Fruit fly (Drosophila melanogaster) whole organism, larva: ENCODE measurements around the gene CG43219.

Experiments
- noc ChIP-seq: fragments of 200-800 bp; sonication (Bioruptor generic); optimal IDR thresholded peaks from 3 replicates; lab custom pipeline; 2019; ENCODE audit warnings: missing biosample characterization, mild to moderate bottlenecking, missing genetic modification characterization, moderate library complexity

CG43219 gene

DNA sequence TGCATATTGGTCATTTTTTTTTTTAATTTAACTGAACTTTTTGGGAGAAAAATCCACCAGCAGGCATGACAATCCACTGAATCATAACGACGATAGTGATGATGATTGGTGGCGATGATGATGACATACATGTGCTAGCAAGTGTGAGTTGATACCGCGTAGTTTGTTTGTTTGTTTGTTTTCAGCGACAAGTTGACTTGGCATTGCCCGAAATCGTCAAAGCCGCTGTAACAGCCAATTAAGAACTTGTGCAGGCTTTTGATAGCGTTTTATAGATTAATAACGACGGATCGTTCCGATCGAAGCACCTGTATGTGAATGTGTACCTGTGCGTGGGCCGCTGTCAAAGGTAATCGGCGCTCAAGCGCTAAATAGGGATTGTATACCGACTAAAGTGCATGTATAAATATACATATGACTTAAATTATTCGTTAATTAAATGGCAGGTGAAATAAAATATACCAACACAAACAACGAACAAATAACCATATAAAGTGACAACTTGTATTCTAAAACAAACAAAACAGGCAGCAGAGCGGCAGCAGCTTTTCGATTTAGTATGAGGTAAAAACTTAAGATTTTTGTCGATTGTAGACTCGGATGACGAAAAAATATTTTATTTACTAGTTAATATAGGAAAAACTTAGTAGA lies 18.8 kb upstream of the CG43219 start:
- TF ChIP-seq noc (tag; lab: Kevin White, UChicago), result no peak

DNA sequence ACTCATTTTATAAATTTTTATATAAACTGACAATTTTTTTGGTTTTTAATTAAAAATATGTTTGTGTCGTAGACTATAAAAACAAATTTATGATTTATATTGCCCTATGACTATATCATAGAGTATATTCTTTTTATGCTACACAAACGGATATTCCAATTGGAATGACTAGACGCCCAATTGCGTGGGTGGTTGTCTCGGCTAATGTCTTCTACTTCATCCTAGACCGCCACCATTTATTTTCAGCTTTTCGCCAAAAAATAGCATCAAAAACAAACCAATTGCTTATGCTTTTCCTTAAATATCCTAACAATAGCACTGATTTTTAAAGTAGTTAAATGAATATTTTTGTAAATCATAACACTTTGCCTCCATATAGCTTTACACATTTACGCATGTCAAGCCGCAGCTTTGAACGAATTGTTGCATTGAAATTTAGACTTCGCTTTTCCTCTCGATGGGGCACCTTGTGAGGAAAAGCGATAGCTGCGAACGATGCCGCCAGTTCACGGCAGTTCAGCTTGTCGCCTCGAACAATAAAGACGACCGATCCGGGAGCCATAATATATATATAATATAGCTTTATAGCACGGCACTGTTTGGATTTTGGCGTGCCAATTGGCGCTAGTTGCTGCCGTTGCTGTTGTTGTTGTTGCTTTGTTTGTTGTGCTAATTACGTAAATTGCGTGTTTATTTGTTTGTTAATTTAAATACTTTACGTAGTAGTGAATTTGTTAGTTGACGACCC lies 18.0 kb upstream of the CG43219 start:
- TF ChIP-seq noc (tag; lab: Kevin White, UChicago), result peak; percentile 3

DNA sequence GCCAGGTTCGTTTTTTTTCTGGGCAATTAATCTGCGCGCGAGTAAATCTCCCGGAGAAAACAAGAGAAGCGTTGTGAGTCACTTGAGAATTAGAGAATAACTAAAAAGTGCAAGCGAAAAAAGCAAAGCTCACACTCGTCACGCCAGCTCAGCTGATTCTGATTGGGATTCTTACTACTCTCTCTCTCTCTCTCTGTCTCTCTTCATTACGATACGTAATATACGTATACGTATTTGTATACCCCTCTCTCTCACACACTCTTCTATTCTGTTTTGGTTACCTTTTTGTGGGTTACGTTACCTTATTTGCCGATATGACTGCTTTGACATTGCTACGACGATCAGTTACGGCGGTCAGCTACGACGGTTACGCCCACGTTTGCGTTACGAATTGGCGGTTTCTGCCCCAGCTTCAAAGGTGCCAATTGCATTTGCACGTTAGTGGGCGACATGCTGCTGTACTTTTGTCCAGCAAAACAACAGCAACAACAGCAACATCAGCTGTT lies 17.4 kb upstream of the CG43219 start, which contains the start of the genes Targ1, CG10512 and Targ2:
Gene Targ1 (minus strand): TSS at position 106 of the 506 bp plus-strand sequence.
Gene CG10512 (plus strand): TSS at position 144 of the 506 bp plus-strand sequence.
Gene Targ2 (minus strand): TSS at position 456 of the 506 bp plus-strand sequence.
- no peak for TF ChIP-seq noc (tag; lab: Kevin White, UChicago)

DNA sequence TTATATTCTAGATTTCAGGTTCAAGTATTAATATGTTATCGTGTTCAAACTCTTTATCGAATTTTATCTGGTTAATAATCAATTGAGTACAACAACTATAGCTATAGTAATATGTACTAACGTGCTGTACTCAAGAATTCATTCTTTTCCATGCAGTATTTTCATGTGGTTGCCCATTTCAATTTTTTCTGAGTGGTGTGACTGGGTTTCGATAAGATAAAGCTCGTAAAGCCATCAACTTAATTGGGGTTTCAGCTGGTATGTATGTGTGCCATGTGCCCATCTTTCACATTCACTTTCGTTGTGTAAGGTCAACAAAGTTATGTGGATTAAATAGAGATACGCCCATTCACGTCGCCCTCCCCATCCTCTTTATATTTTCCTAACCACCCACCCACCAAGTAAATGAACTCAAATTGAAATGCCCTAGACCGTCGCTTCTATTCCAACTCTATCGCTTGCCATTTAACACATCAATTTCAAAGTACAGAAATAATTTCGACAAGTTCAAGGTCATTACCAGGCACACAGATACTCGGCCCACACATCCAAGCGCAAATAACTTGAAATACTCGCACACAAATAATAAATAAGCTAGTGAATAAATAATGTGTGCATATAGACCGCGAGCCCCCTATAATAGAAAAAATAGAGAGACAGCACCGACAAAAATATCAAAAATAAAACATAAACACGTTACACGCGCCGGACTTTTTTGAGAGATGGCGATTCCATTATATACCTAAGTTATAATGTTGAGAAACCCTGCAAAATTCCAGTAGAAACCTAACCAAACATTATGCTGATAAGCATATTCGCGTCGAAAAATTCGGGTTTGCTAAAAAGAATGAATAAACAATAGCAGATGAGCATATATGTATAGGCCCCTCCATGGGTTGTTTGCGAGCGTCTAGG lies 15.4 kb upstream of the CG43219 start:
- peak; percentile 79 for TF ChIP-seq noc (tag; lab: Kevin White, UChicago)

DNA sequence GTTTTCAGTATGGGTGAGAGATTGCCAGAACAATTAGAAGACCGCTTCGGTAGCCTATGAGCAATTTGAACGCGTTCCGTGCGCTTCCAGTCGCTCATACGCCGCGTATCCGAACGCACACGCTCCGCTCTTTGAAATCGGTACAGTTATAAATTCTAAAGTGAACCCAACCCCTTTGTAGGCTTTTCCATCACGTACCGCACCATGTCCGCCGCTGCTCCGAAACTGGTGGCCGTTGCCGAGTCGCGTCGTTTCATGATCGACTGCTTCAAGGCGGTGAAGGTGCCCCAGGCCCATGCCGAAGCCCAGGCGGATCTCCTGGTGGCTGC lies 14.7 kb upstream of the CG43219 start:
- no peak for TF ChIP-seq noc (tag; lab: Kevin White, UChicago)

DNA sequence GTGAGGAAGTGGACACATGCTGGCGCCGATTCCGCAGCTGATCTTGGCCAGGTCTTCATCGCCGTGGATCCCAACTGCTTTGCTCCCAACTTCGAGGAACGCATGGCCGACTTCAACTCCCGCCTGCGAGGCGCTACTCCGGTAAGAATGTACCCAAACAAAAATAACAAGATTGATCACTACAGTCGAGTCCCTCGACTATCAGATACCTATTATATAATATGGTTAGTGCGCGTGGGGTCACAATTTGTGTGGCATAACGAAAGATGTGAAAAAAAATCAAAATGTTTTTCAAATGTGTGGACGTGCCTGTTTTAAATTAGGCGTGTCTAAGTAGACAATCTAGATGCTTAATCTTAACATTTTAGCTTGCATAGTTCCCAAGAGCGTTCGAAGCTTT lies 13.7 kb upstream of the CG43219 start:
- no peak for TF ChIP-seq noc (tag; lab: Kevin White, UChicago)

DNA sequence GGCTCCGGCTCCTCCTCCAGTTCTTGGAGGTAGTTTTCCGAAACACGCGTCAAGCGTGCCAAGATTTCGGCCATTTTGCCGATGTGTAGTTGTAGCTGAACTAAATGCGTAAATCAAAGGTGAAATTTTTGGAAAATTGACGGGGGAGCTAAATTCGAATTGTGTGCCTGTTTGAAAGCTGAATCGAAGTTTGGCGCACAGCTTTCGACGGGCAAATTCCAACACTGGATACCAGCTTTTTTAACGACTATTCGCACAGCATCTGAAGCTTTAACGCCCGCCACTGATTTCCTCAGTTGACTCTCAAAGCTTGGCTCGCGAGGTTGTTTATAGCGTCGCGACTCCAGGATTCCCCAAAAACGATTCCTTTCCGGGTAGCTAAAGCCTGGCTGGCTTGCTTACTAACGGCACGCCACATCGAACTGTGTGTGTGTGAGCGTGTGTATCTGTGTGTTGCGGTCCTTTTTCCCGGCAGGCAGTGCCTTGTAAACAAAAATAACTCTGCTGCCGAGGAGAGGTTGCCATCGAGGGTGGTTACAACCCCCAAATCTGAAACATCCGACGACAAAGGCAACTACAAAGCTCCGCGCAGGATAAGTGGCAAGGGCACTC lies 10.2 kb upstream of the CG43219 start, which contains the start of the genes CG10510 and CG10508:
Gene CG10510 (minus strand): TSS at position 164 of the 612 bp plus-strand sequence.
Gene CG10508 (plus strand): TSS at position 295 of the 612 bp plus-strand sequence.
- TF ChIP-seq noc (tag; lab: Kevin White, UChicago), result no peak

DNA sequence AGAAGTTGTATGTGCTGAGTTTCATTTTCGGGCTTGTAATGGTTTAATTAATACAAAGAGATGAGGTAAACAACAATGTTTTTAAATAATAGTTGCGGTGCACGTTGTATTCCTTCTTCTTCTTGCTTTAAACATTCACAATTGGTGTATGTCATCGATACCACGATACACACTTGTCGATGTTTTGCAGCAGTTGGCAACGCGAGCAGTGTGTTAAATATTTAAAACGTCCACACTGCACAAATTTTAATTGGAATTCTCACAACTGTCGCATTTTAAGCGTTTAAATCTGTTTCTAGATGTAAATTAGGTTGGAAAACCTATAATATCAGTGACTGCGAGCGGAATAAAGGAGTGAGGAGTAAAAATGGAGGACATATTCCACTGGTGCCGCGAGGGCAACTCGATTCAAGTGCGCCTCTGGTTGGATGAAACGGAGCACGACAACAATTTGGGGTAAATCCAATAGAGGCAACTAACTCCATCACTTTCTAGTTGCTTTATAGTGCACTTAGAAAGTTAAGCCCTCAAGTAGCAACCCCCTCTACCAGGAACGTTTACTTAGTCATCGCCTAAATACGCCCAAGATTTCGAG lies 3.4 kb upstream of the CG43219 start, which contains the start of the genes Trmt112 and Ilk:
Gene Trmt112 (minus strand): TSS at position 143 of the 595 bp plus-strand sequence.
Gene Ilk (plus strand): TSS at position 205 of the 595 bp plus-strand sequence.
- no peak for TF ChIP-seq noc (tag; lab: Kevin White, UChicago)

DNA sequence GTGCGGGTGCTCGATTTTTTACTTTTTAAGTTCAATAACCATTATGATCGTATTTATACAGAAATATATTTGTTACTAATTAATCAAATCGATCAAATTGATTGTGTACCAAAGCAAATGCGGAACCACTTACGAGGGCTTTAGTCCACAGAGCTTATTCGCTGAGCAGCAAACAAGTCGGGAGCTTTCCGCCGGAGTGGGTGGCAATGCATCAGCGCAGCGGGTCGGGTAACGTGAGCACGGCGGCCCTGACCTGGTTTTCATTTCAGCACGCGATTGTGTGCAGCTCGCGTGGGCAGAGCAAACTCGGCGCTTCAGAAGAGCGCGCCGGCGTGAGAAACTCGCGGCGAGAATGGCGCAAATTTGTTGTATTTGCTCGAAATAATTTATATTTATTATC lies 1.0 kb upstream of the CG43219 start:
- TF ChIP-seq noc (tag; lab: Kevin White, UChicago), result no peak

DNA sequence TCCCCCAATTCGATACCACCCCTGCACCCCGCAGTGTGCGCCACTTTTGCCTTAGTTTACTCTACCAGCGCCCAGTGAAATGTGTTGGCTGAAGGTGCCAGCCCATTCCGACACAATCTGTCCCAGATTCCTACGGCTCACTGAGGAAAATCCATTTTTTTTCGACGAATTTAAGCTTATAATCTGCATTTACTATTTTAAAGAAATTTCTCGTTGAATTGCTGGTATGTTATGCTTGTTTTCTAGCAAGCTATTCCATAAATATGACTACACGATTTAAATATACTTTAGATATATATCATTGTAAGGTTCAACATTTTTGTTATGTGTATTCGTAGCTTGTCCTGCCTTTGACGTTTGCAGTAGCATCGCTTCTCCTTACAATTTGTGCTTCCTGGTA lies 3.1 kb downstream of the CG43219 start:
- no peak for TF ChIP-seq noc (tag; lab: Kevin White, UChicago)

DNA sequence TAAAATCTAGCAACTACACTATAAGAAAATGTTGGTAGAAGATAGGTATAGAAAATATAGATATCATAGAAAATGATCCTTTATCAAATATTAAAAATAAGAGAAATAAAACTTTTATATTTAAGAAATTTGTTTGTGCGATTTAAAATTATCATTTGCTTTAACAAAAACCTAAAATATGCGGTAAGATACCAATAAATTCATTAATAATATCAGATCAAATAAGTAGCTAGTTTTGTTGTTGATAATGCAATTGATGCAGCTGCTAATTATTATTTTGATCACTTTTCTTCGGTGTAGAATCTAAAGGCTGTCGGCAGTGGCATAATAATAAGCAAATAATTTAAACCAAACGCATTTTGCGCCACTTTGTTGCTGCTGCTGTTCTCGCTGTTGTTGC lies 4.1 kb downstream of the CG43219 start:
- TF ChIP-seq noc (tag; lab: Kevin White, UChicago), result no peak

DNA sequence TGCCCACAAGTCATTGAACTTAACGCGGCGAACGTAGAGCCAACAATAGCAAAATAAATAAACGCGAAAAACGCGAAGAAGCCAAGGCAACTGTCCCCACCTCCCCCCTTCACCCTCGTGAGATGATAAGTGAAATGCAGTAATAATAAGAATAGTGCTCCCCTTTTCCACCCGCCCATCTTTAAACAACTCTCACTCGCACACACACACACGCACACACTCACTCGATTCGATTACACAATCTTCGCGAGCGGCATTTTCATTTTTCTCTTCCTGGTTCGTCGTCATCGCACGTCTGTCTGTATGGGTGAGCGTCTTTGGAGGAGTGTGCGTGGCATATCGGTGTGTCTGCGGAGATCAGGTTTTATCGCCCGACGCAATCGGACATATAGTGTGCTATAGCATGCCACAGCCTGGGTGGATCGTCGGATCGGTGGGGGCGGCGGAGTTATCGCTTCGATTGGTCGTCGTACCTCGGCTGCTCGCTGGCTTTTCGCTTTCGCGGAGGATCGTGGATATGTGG lies 4.6 kb downstream of the CG43219 start:
- no peak for TF ChIP-seq noc (tag; lab: Kevin White, UChicago)

DNA sequence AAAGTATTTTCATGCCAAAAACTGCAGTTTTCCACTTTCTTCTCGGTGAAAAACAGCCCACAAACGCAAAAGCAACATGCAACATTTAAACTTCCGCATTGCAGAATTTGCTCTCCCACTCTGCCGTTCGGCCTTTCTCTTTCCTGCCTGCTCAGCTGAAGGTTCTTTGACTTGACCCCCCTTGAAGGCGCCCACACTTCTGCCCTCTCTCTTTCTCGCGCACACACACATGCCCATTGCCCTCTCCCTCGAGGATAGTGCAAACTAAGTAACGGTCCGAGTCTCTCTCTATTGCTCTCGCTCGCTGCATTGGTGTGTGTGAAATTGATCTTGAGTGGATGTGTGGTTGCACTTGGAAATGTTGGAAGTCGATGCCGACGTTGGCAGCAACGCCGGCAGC lies 5.4 kb downstream of the CG43219 start:
- no peak for TF ChIP-seq noc (tag; lab: Kevin White, UChicago)

DNA sequence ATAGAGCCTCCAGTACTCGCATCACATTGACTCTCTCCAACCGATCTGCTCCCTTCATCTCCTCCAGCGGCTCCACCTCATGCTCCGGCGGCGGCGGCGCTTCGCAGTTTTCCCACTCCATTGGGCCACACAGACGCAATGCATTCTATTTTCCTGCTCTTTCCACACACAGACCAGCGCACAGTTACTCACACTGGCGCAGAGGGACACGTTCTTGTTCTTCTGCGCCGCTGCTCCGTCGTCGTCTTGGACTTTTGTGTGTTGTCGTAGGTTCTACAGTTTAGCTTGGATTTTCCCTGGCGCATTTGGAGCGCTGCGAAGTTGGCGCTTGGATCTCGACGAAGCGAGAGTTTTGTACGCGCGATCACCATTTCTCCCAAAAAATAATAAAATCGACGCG lies 6.1 kb downstream of the CG43219 start, which contains the start of gene Eip78C:
Gene Eip78C (plus strand): TSS at position 301 of the 400 bp plus-strand sequence.
- TF ChIP-seq noc (tag; lab: Kevin White, UChicago), result no peak
